Worm (Caenorhabditis elegans) whole organism, midembryonic: ENCODE measurements around the gene C17H11.4.
A peak's percentile ranks its signal among the peaks of the same experiment; 100 is the strongest.

Source experiments
- flt-1 ChIP-seq: fragments of 200-800 bp; sonication (Bioruptor generic); IDR thresholded peaks from 2 replicates; pipeline ENCODE4 v1.3.6; 2022; ENCODE audit warnings: missing genetic modification characterization, missing compliant biosample characterization
- klf-2 ChIP-seq: fragments of 200-800 bp; sonication (Bioruptor generic); conservative IDR thresholded peaks from 2 replicates; pipeline ENCODE4 v1.3.6; 2022; ENCODE audit warnings: missing genetic modification reagents, missing genetic modification characterization, missing compliant biosample characterization
- ztf-29 ChIP-seq: fragments of 200-800 bp; sonication (Bioruptor generic); IDR thresholded peaks from 2 replicates; pipeline ENCODE4 v1.3.6; 2022; ENCODE audit warnings: missing genetic modification reagents, missing genetic modification characterization, missing compliant biosample characterization

ce11 chrX:8201210-8201609 lies 19.8 kb upstream of the C17H11.4 start:
- TF ChIP-seq flt-1 (GFP tag; lab: Robert Waterston, UW) (0 out of 2 replicates have a peak, but pooled peaks have one; percentile 57), ztf-29 (no peak), klf-2 (GFP tag; lab: Robert Waterston, UW) (no peak)
